Worm (Caenorhabditis elegans) whole organism, young adult: Measurements from ENCODE around the gene F35A5.8.

ENCODE experiments used
- C17E4.6 ChIP-seq: fragments of 200-800 bp; sonication (Bioruptor generic); IDR thresholded peaks from 2 replicates; pipeline ENCODE4 v1.3.6; 2022; ENCODE audit warnings: missing genetic modification reagents, missing genetic modification characterization, missing compliant biosample characterization
- F23B12.7 ChIP-seq: sonication (generic microtip); optimal IDR thresholded peaks from 2 replicates; lab custom pipeline; 2017; ENCODE audit warnings: missing genetic modification characterization, mild to moderate bottlenecking, missing compliant biosample characterization, antibody characterized with exemption, moderate library complexity; ENCODE audit not compliant: insufficient read depth
- F52B5.7 ChIP-seq: sonication (generic microtip); optimal IDR thresholded peaks from 2 replicates; lab custom pipeline; 2016; ENCODE audit warnings: mild to moderate bottlenecking, missing genetic modification characterization, missing compliant biosample characterization
- T26A5.8 ChIP-seq: sonication (generic microtip); optimal IDR thresholded peaks from 2 replicates; lab custom pipeline; 2016; ENCODE audit warnings: missing genetic modification characterization, missing compliant biosample characterization
- Y56A3A.18 ChIP-seq: fragments of 200-800 bp; sonication (Bioruptor generic); IDR thresholded peaks from 2 replicates; pipeline ENCODE4 v1.3.6; 2022; ENCODE audit warnings: missing genetic modification reagents, missing genetic modification characterization, missing compliant biosample characterization
- ZK185.1 ChIP-seq: sonication (generic microtip); optimal IDR thresholded peaks from 2 replicates; lab custom pipeline; 2016; ENCODE audit warnings: mild to moderate bottlenecking, missing genetic modification characterization, missing compliant biosample characterization; ENCODE audit not compliant: poor library complexity, severe bottlenecking
- attf-5 ChIP-seq: fragments of 200-800 bp; sonication (Bioruptor generic); optimal IDR thresholded peaks from 2 replicates; lab custom pipeline; 2018; ENCODE audit warnings: mild to moderate bottlenecking, missing genetic modification characterization, missing compliant biosample characterization
- cebp-1 ChIP-seq, 2 experiments: fragments of 200-800 bp in 1 of 2; sonication (Bioruptor generic) in 1 of 2; sonication (generic microtip) in 1 of 2; IDR thresholded peaks in 1 of 2; optimal IDR thresholded peaks in 1 of 2; 2 replicates each; pipeline versions ENCODE4 v1.3.6 to Lab custom; 2017 to 2022; ENCODE audit warnings: missing compliant biosample characterization in 2 of 2, missing genetic modification characterization in 2 of 2, mild to moderate bottlenecking in 1 of 2, missing genetic modification reagents in 1 of 2, moderate library complexity in 1 of 2
- cebp-2 ChIP-seq: fragments of 200-800 bp; sonication (Bioruptor generic); IDR thresholded peaks from 2 replicates; pipeline ENCODE4 v1.3.6; 2022; ENCODE audit warnings: missing genetic modification characterization, missing compliant biosample characterization
- ceh-27 ChIP-seq: fragments of 200-800 bp; sonication (Bioruptor generic); optimal IDR thresholded peaks from 2 replicates; lab custom pipeline; 2018; ENCODE audit warnings: mild to moderate bottlenecking, missing genetic modification characterization, moderate library complexity, missing compliant biosample characterization
- ceh-40 ChIP-seq: fragments of 200-800 bp; sonication (Bioruptor generic); IDR thresholded peaks from 2 replicates; pipeline ENCODE4 v1.3.6; 2022; ENCODE audit warnings: missing genetic modification characterization, missing compliant biosample characterization
- chd-7 ChIP-seq: sonication (generic microtip); optimal IDR thresholded peaks from 2 replicates; lab custom pipeline; 2016; ENCODE audit warnings: mild to moderate bottlenecking, missing genetic modification characterization, moderate library complexity, missing compliant biosample characterization
- dpff-1 ChIP-seq: sonication (generic microtip); optimal IDR thresholded peaks from 2 replicates; lab custom pipeline; 2017; ENCODE audit warnings: mild to moderate bottlenecking, missing genetic modification characterization, missing compliant biosample characterization
- dpl-1 ChIP-seq: fragments of 150-350 bp; optimal IDR thresholded peaks from 2 replicates; lab custom pipeline; 2014; ENCODE audit warnings: missing biosample characterization, missing genetic modification reagents, missing genetic modification characterization
- egl-18 ChIP-seq: fragments of 200-800 bp; sonication (Bioruptor generic); IDR thresholded peaks from 2 replicates; pipeline ENCODE4 v1.3.6; 2022; ENCODE audit warnings: missing genetic modification reagents, missing genetic modification characterization, missing compliant biosample characterization
- egl-44 ChIP-seq: fragments of 200-800 bp; sonication (Bioruptor generic); IDR thresholded peaks from 2 replicates; pipeline ENCODE4 v1.3.6; 2022; ENCODE audit warnings: missing genetic modification reagents, missing genetic modification characterization, missing compliant biosample characterization
- fkh-3 ChIP-seq: sonication (generic microtip); optimal IDR thresholded peaks from 2 replicates; lab custom pipeline; 2016; ENCODE audit warnings: mild to moderate bottlenecking, missing genetic modification characterization, missing compliant biosample characterization
- hlh-12 ChIP-seq: sonication (generic microtip); optimal IDR thresholded peaks from 2 replicates; lab custom pipeline; 2016; ENCODE audit warnings: missing genetic modification characterization, missing compliant biosample characterization
- hsf-1 ChIP-seq: fragments of 200-800 bp; sonication (Bioruptor generic); IDR thresholded peaks from 2 replicates; pipeline ENCODE4 v1.3.6; 2022; ENCODE audit warnings: missing genetic modification reagents, missing genetic modification characterization, missing compliant biosample characterization
- lag-1 ChIP-seq: fragments of 200-800 bp; sonication (Bioruptor generic); IDR thresholded peaks from 2 replicates; pipeline ENCODE4 v1.3.6; 2022; ENCODE audit warnings: missing genetic modification reagents, missing genetic modification characterization, missing compliant biosample characterization
- lin-26 ChIP-seq: fragments of 200-800 bp; sonication (Bioruptor generic); IDR thresholded peaks from 2 replicates; pipeline ENCODE4 v1.3.6; 2022; ENCODE audit warnings: missing genetic modification reagents, missing genetic modification characterization, missing compliant biosample characterization
- lin-54 ChIP-seq: fragments of 200-800 bp; sonication (Bioruptor generic); optimal IDR thresholded peaks from 2 replicates; lab custom pipeline; 2018; ENCODE audit warnings: mild to moderate bottlenecking, missing genetic modification characterization, missing compliant biosample characterization
- madf-3 ChIP-seq: fragments of 200-800 bp; sonication (Bioruptor generic); IDR thresholded peaks from 2 replicates; pipeline ENCODE4 v1.3.6; 2022; ENCODE audit warnings: missing genetic modification reagents, missing genetic modification characterization, missing compliant biosample characterization
- madf-8 ChIP-seq: fragments of 200-800 bp; sonication (Bioruptor generic); conservative IDR thresholded peaks from 2 replicates; pipeline ENCODE4 v1.3.6; 2022; ENCODE audit warnings: missing genetic modification reagents, missing genetic modification characterization, missing compliant biosample characterization
- nfyb-1 ChIP-seq: fragments of 200-800 bp; sonication (Bioruptor generic); IDR thresholded peaks from 2 replicates; pipeline ENCODE4 v1.3.6; 2022; ENCODE audit warnings: missing genetic modification reagents, missing genetic modification characterization, missing compliant biosample characterization
- nhr-80 ChIP-seq: sonication (generic microtip); optimal IDR thresholded peaks from 2 replicates; lab custom pipeline; 2016; ENCODE audit warnings: missing genetic modification characterization, missing compliant biosample characterization
- pbrm-1 ChIP-seq: fragments of 200-800 bp; sonication (Bioruptor generic); IDR thresholded peaks from 2 replicates; pipeline ENCODE4 v1.3.6; 2022; ENCODE audit warnings: missing genetic modification reagents, missing genetic modification characterization, missing compliant biosample characterization
- pha-4 ChIP-seq: fragments of 150-350 bp; sonication (generic microtip); optimal IDR thresholded peaks from 2 replicates; lab custom pipeline; 2014; ENCODE audit warnings: missing biosample characterization, missing genetic modification reagents, missing genetic modification characterization
- rpc-1 ChIP-seq, 2 experiments: fragments of 150-350 bp in 1 of 2; sonication (generic microtip) in 1 of 2; optimal IDR thresholded peaks; 2 replicates each; lab custom pipeline; 2014 to 2018; ENCODE audit warnings: missing biosample characterization in 1 of 2, missing genetic modification characterization in 1 of 2, missing genetic modification reagents in 1 of 2, missing genotype in 1 of 2
- sdz-38 ChIP-seq: sonication (generic microtip); optimal IDR thresholded peaks from 2 replicates; lab custom pipeline; 2016; ENCODE audit warnings: missing genotype, missing genetic modification characterization, missing compliant biosample characterization
- snpc-1.1 ChIP-seq: sonication (generic microtip); optimal IDR thresholded peaks from 2 replicates; lab custom pipeline; 2017; ENCODE audit warnings: missing genetic modification characterization, mild to moderate bottlenecking, missing compliant biosample characterization, antibody characterized with exemption, moderate library complexity, missing genotype, missing genetic modification reagents; ENCODE audit not compliant: insufficient read depth
- tlf-1 ChIP-seq: fragments of 200-800 bp; sonication (Bioruptor generic); optimal IDR thresholded peaks from 2 replicates; lab custom pipeline; 2018; ENCODE audit warnings: mild to moderate bottlenecking, missing genetic modification characterization, missing compliant biosample characterization
- zfh-2 ChIP-seq: fragments of 200-800 bp; sonication (Bioruptor generic); conservative IDR thresholded peaks from 2 replicates; pipeline ENCODE4 v1.3.6; 2022; ENCODE audit warnings: missing genetic modification reagents, missing genetic modification characterization, missing compliant biosample characterization
- zim-3 ChIP-seq: sonication (generic microtip); optimal IDR thresholded peaks from 2 replicates; lab custom pipeline; 2017; ENCODE audit warnings: mild to moderate bottlenecking, missing genetic modification characterization, moderate library complexity, missing compliant biosample characterization
- ztf-22 ChIP-seq: fragments of 200-800 bp; sonication (Bioruptor generic); optimal IDR thresholded peaks from 2 replicates; lab custom pipeline; 2018; ENCODE audit warnings: mild to moderate bottlenecking, missing genetic modification characterization, moderate library complexity, missing compliant biosample characterization
- ztf-25 ChIP-seq: fragments of 200-800 bp; sonication (Bioruptor generic); IDR thresholded peaks from 2 replicates; pipeline ENCODE4 v1.3.6; 2022; ENCODE audit warnings: missing genetic modification reagents, missing genetic modification characterization, missing compliant biosample characterization

The F35A5.8 gene

DNA sequence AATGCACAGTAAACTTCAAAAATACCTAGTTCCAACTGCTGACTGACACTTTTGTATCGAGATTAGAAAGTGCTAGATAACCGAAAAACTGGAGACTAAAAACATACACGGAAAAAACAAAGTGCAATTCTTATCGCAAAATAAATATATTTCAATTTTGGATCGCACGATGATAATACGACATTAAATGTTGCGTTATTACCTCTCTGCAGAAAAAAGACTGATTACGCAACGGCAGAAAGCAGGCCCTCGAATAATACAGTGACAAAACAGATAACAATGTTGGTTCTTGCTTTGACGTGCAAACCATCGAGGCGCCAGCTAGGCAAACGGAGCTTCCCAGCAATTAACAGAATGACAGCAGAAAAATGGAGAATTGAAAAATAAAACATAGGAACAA is 20.6 kb upstream of the F35A5.8 start (continued):
- TF ChIP-seq rpc-1 (optimal IDR thresholded peaks at IDR 0.05; lab: Kevin White, UChicago): no peak
- TF ChIP-seq rpc-1 (tag; optimal IDR thresholded peaks at IDR 0.05; lab: Kevin White, UChicago): no peak
- no peak for TF ChIP-seq Y56A3A.18 (GFP tag; lab: Robert Waterston, UW)
- TF ChIP-seq chd-7 (tag; lab: Kevin White, UChicago): peak; percentile 24
- TF ChIP-seq lin-54: no peak
- no peak for TF ChIP-seq hsf-1 (GFP tag; lab: Robert Waterston, UW)
- no peak for TF ChIP-seq cebp-2 (GFP tag; lab: Robert Waterston, UW)
- TF ChIP-seq dpl-1 (GFP tag; lab: Kevin White, UChicago): no peak
- peak; percentile 1 for TF ChIP-seq pha-4 (tag; lab: Kevin White, UChicago)
- no peak for TF ChIP-seq lin-26 (GFP tag; lab: Robert Waterston, UW)
- TF ChIP-seq attf-5 (GFP tag; lab: Kevin White, UChicago): no peak
- TF ChIP-seq snpc-1.1 (tag; lab: Kevin White, UChicago): no peak
- no peak for TF ChIP-seq egl-44
- no peak for TF ChIP-seq egl-18 (GFP tag; lab: Robert Waterston, UW)
- TF ChIP-seq T26A5.8 (tag; lab: Kevin White, UChicago): no peak
- no peak for TF ChIP-seq F23B12.7 (tag; lab: Kevin White, UChicago)
- TF ChIP-seq ztf-25 (GFP tag; lab: Robert Waterston, UW): no peak
- no peak for TF ChIP-seq sdz-38 (tag; lab: Kevin White, UChicago)
- TF ChIP-seq C17E4.6 (GFP tag; lab: Robert Waterston, UW): no peak
- no peak for TF ChIP-seq tlf-1 (GFP tag; lab: Kevin White, UChicago)
- no peak for TF ChIP-seq ceh-40 (GFP tag; lab: Robert Waterston, UW)
- no peak for TF ChIP-seq F52B5.7 (tag; lab: Kevin White, UChicago)

DNA sequence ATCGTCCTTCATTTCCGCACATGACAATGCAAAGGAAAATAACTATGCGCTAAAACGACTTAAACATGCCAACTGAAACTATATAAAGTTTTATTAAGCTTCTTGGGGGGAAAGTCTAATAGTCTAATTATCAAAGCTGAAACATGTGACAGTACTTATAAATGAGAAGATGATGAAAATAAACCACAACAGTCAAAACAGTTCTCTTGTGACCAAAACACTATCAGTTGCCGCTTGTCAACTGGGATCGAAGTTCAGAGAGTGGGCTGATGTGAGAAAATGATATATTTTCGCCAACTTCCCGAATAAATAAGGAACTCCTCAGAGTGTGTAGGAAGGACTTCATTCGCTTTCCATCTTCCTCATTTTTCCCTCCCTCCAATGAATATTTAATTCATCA is 18.8 kb upstream of the F35A5.8 start:
- TF ChIP-seq egl-18 (GFP tag; lab: Robert Waterston, UW) (no peak), nhr-80 (tag; lab: Kevin White, UChicago) (peak; percentile 48), dpff-1 (tag; lab: Kevin White, UChicago) (no peak), ztf-22 (GFP tag; lab: Kevin White, UChicago) (no peak), ceh-27 (GFP tag; lab: Kevin White, UChicago) (no peak), lag-1 (no peak), snpc-1.1 (tag; lab: Kevin White, UChicago) (no peak), fkh-3 (no peak)
- TF ChIP-seq, all 124 proteins: peak for 1

DNA sequence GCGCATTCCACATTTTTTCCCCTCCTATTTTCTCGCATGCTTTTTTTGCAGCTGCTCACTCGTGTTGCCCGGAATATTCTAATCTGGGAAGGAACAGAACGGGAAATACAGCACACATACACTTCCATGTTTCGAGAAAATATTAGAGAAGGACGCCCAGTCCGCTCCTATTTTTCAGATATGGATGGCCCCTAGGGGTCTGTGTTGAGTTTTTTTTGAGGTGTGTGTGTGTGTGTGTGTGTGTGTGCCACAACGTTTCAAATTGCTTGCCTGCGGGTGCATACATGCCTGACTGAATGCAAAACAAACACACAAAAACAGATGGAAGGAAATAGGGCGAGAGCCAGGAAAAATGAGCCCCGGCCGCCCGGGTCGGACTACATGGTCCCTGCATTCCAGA is 18.3 kb upstream of the F35A5.8 start:
- TF ChIP-seq pbrm-1 (GFP tag; lab: Robert Waterston, UW): 0 out of 2 replicates have a peak, but pooled peaks have one; percentile 6
- peak; percentile 65 for TF ChIP-seq zfh-2 (GFP tag; lab: Robert Waterston, UW)
- no peak for TF ChIP-seq zim-3 (tag; lab: Kevin White, UChicago)

DNA sequence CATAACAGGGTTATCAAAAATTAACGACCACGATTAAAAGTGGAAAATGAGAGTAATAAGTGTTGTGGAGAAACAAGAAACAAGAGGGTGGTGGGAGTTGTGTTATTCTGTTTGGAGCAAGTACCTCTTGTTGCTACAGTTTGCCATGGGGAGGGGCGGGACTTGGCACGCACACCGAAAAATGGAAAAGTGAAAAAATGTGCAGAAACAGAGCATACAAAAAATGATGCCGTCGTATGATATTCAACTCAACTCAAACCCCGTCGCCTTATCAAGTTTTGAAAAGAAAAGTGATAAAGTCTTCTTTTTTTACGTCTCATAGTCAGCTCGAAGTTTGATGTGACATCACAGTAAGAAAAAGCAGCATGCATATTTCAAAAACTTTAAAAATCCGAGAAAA is 17.4 kb upstream of the F35A5.8 start:
- TF ChIP-seq ZK185.1 (tag; lab: Kevin White, UChicago): no peak
- peak; percentile 8 for TF ChIP-seq pha-4 (tag; lab: Kevin White, UChicago)
- TF ChIP-seq cebp-1 (GFP tag; IDR thresholded peaks at IDR 0.05; lab: Robert Waterston, UW): no peak
- TF ChIP-seq cebp-1 (tag; optimal IDR thresholded peaks at IDR 0.05; lab: Kevin White, UChicago): peak; percentile 17
- peak; percentile 87 for TF ChIP-seq nhr-80 (tag; lab: Kevin White, UChicago)
- TF ChIP-seq hlh-12: no peak
- TF ChIP-seq nfyb-1 (GFP tag; lab: Robert Waterston, UW): 0 out of 2 replicates have a peak, but pooled peaks have one; percentile 40
- TF ChIP-seq madf-3 (GFP tag; lab: Robert Waterston, UW): peak; percentile 50; the same call in 1 of the 2 replicates
- no peak for TF ChIP-seq madf-8 (GFP tag; lab: Robert Waterston, UW)
